Fruit fly (Drosophila melanogaster): ENCODE measurements around the gene Polr2H.

Gene Polr2H

DNA sequence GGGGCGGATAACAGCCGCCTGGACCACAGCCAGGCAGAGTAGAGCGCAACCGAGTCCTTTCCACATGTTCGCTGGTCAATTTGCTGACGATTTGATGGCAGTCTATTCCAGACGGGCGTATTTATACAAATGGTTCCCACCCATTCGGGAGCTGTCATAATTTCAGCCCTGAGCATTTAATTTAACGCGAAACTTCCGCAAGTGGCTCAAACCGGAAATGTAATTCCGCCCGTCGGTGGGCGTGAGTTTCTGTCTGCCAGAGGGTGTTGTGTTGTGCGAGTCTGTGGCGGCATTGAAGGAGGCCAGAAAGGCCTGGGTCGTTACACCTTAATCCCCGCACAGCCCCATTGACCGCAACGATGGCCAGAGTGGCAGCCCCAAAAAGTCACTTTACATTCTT lies 15.4 kb downstream of the Polr2H start, which contains the start of gene CG14565 (continued):
- no peak for TF ChIP-seq Tbp (GFP tag; optimal IDR thresholded peaks at IDR 0.05)
- no peak for TF ChIP-seq prd (optimal IDR thresholded peaks at IDR 0.05)
- TF ChIP-seq prd (GFP tag; IDR thresholded peaks at IDR 0.05), result no peak
- TF ChIP-seq CG1603 (tag; optimal IDR thresholded peaks at IDR 0.05), result no peak
- no peak for TF ChIP-seq crol (GFP tag; IDR thresholded peaks at IDR 0.05)

DNA sequence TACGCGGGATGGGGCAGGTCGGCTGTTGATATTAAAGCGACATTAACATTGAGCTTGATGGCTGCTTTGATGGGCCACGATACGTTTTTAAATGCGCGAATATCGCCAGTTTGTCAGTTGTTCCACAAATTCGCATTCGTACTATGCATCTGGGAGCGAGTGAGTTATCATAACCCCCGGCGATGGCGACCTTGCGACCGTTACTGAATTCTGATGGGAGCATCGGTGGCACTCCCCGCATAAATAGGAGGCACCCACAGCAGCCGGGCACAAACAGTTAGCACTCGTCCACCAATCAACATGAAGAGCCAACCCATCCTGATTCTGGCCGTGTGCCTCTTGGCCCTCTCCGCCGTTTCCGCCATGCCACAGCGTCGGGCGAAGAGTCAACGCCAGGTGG lies 28.1 kb downstream of the Polr2H start, which contains the start of gene CG14564:
TSS of gene CG14564 (plus strand) at position 301 of the 400 bp plus-strand sequence.
- no peak for TF ChIP-seq Sry-δ (GFP tag; optimal IDR thresholded peaks at IDR 0.05)

DNA sequence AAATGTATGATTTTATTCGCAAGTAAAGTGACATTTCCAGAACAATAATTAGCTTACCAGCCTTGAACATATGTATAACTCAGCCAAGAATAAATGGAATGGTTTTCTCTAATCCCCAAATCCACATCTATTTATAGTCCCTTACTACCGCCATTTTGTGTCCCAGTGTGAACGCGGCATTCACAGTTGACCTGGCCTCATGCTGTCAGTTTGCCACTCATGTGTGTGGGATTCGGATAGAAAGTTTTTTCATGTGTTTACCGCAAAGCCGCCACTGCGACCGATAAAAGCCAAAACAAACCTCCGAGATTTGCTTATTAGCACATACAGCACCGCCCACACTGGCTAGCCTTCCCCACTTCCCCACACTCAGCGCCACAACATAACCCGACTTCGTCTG lies 37.2 kb downstream of the Polr2H start:
- TF ChIP-seq stwl (tag; optimal IDR thresholded peaks at IDR 0.05) (peak; percentile 24), CG2199 (GFP tag; IDR thresholded peaks at IDR 0.05) (no peak), CG18764 (GFP tag; optimal IDR thresholded peaks at IDR 0.05) (no peak), sr (GFP tag; IDR thresholded peaks at IDR 0.05) (peak; percentile 83), oc (tag; optimal IDR thresholded peaks at IDR 0.05) (peak; percentile 46), schlank (tag; optimal IDR thresholded peaks at IDR 0.05) (no peak), CG4328 (GFP tag; optimal IDR thresholded peaks at IDR 0.05) (no peak), CG43689 (GFP tag; IDR thresholded peaks at IDR 0.05) (no peak), CG5953 (GFP tag; IDR thresholded peaks at IDR 0.05) (no peak), CG17802 (tag; optimal IDR thresholded peaks at IDR 0.05) (peak; percentile 89), CG6689 (GFP tag; IDR thresholded peaks at IDR 0.05) (no peak), Hr78 (GFP tag; optimal IDR thresholded peaks at IDR 0.05) (peak in 1 of 2 experiments; percentile 53), lola (GFP tag; optimal IDR thresholded peaks at IDR 0.05) (no peak), CG4707 (GFP tag; optimal IDR thresholded peaks at IDR 0.05) (no peak), ci (GFP tag; IDR thresholded peaks at IDR 0.05) (0 out of 3 replicates have a peak, but pooled peaks have one; percentile 41), CG14050 (GFP tag; IDR thresholded peaks at IDR 0.05) (no peak)

dm6 chr3L:21769515-21769914 lies 40.8 kb downstream of the Polr2H start, which contains the start of gene CG7370:
CG7370 (plus strand) TSS chr3L:21769815.
- TF ChIP-seq CG13624 (GFP tag; optimal IDR thresholded peaks at IDR 0.05), result no peak
- no peak for TF ChIP-seq ap (GFP tag; IDR thresholded peaks at IDR 0.05)
- TF ChIP-seq ewg (GFP tag; optimal IDR thresholded peaks at IDR 0.05), result peak; percentile 44
- peak; percentile 10; the same call in 1 of the 4 replicates for TF ChIP-seq chinmo (GFP tag; IDR thresholded peaks at IDR 0.05; ENCODE audit: partially characterized antibody)
- peak; percentile 74 for TF ChIP-seq CG11504 (tag; optimal IDR thresholded peaks at IDR 0.05)
- TF ChIP-seq tin (GFP tag; optimal IDR thresholded peaks at IDR 0.05), result no peak
- TF ChIP-seq sob (GFP tag; IDR thresholded peaks at IDR 0.05), result no peak
- TF ChIP-seq bab2 (GFP tag; optimal IDR thresholded peaks at IDR 0.05), result no peak
- TF ChIP-seq CG32532 (GFP tag; IDR thresholded peaks at IDR 0.05), result no peak
- TF ChIP-seq Trl (optimal IDR thresholded peaks at IDR 0.05), result peak in 1 of 2 experiments; percentile 4
- no peak for TF ChIP-seq Trl (GFP tag; optimal IDR thresholded peaks at IDR 0.05)
- TF ChIP-seq Scr (GFP tag; IDR thresholded peaks at IDR 0.05; ENCODE audit: partially characterized antibody), result 0 out of 2 replicates have a peak, but pooled peaks have one; percentile 29
- TF ChIP-seq prd (optimal IDR thresholded peaks at IDR 0.05), result no peak
- no peak for TF ChIP-seq prd (GFP tag; IDR thresholded peaks at IDR 0.05)
- peak; percentile 15 for TF ChIP-seq nerfin-1 (tag; optimal IDR thresholded peaks at IDR 0.05)
- TF ChIP-seq ttk (GFP tag; IDR thresholded peaks at IDR 0.05), result no peak
- peak; percentile 59 for TF ChIP-seq sens (GFP tag)
- TF ChIP-seq abd-A (tag; optimal IDR thresholded peaks at IDR 0.05), result peak; percentile 4
- TF ChIP-seq CG8924 (tag; optimal IDR thresholded peaks at IDR 0.05), result no peak
- no peak for TF ChIP-seq CG12155 (GFP tag; optimal IDR thresholded peaks at IDR 0.05)
- TF ChIP-seq crol (GFP tag; IDR thresholded peaks at IDR 0.05), result peak; percentile 42; the same call in 1 of the 2 replicates

Data from whole organism, embryonic.